Fruit fly (Drosophila melanogaster): ENCODE data around the gene Mp.

Mp gene

DNA sequence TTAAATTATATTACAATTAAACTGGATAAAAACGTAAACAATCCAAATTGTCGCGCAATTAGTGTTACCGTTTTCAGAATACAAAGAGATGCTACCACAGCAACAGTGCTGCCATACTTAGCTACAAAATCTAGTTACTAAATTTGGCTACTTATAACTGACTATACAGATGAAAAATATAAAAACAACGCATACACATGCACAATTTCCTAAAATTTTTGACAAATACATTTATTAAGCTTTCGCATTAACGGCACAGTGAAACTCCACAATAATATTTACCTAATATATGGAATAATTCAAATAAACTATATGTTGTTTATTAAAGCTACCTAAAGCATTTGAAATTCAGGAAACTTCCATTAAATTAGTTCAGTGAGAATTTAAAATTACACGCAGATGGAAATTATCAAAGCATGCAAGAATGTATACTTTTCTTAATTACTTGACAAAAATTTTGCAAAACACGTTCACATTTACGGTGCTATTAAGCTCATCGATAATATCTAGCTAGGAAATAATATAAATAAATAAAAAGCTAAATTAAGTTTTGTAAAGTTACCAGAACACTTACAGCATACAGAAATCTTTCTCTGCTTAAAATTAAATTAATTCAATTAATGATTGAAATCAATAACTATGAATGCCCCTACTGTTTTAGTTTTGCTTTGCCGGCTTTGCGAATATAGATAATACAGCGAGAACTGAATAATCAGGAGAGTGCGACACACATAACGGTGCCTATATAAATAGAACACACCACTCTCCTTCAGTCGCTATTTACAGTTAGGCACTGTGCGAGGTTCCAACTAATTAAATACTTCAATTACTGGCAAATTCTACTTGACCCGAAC is 29.5 kb upstream of the Mp start, which contains the start of the genes Mis12 and CG9953 (continued):
- TF ChIP-seq trh (GFP tag; optimal IDR thresholded peaks at IDR 0.05) (no peak), CG34422 (GFP tag; IDR thresholded peaks at IDR 0.05) (0 out of 3 replicates have a peak, but pooled peaks have one; percentile 30), slou (GFP tag; optimal IDR thresholded peaks at IDR 0.05) (no peak), CG11456 (GFP tag; IDR thresholded peaks at IDR 0.05) (0 out of 3 replicates have a peak, but pooled peaks have one; percentile 7), gem (tag; optimal IDR thresholded peaks at IDR 0.05) (peak; percentile 59), CG4360 (GFP tag; IDR thresholded peaks at IDR 0.05) (no peak), mld (GFP tag; IDR thresholded peaks at IDR 0.05; ENCODE audit: partially characterized antibody) (no peak), CG10979 (tag; optimal IDR thresholded peaks at IDR 0.05) (peak; percentile 15), pfk (GFP tag; optimal IDR thresholded peaks at IDR 0.05) (no peak), Sox102F (GFP tag; optimal IDR thresholded peaks at IDR 0.05) (peak; percentile 12), cas (GFP tag; IDR thresholded peaks at IDR 0.05) (no peak), H15 (GFP tag; IDR thresholded peaks at IDR 0.05) (peak; percentile 43; the same call in 1 of the 3 replicates), h (optimal IDR thresholded peaks at IDR 0.05) (no peak), CG10209 (GFP tag; optimal IDR thresholded peaks at IDR 0.05) (peak; percentile 32), dpn (GFP tag; optimal IDR thresholded peaks at IDR 0.05) (peak; percentile 11 to 20), Poxn (GFP tag; IDR thresholded peaks at IDR 0.05) (no peak), CG6854 (GFP tag; optimal IDR thresholded peaks at IDR 0.05) (no peak), CG14050 (GFP tag; IDR thresholded peaks at IDR 0.05) (no peak), sens (GFP tag) (peak; percentile 82), corto (GFP tag; optimal IDR thresholded peaks at IDR 0.05) (no peak), E2f2 (GFP tag; IDR thresholded peaks at IDR 0.05) (peak; percentile 59), CG3995 (GFP tag; optimal IDR thresholded peaks at IDR 0.05) (no peak), CG15011 (GFP tag; optimal IDR thresholded peaks at IDR 0.05) (no peak), CG17612 (GFP tag; IDR thresholded peaks at IDR 0.05) (no peak), sc (optimal IDR thresholded peaks at IDR 0.05) (no peak), sc (GFP tag; optimal IDR thresholded peaks at IDR 0.05) (no peak), prd (optimal IDR thresholded peaks at IDR 0.05) (no peak), prd (GFP tag; IDR thresholded peaks at IDR 0.05) (peak; percentile 38; the same call in 2 of the 3 replicates), NK7.1 (GFP tag; optimal IDR thresholded peaks at IDR 0.05) (no peak), vvl (GFP tag; IDR thresholded peaks at IDR 0.05) (peak; percentile 78), CG2116 (GFP tag; optimal IDR thresholded peaks at IDR 0.05) (peak; percentile 9), Dek (tag; optimal IDR thresholded peaks at IDR 0.05) (peak; percentile 4), Meics (GFP tag; optimal IDR thresholded peaks at IDR 0.05) (peak; percentile 55), sug (tag; optimal IDR thresholded peaks at IDR 0.05) (peak; percentile 7), Fer3 (tag; optimal IDR thresholded peaks at IDR 0.05) (peak; percentile 19), MBD-R2 (GFP tag; IDR thresholded peaks at IDR 0.05) (peak; percentile 68), Elba2 (GFP tag; optimal IDR thresholded peaks at IDR 0.05) (no peak), Aef1 (GFP tag; IDR thresholded peaks at IDR 0.05) (no peak), CG18619 (GFP tag; optimal IDR thresholded peaks at IDR 0.05) (peak; percentile 37), CG17385 (GFP tag; optimal IDR thresholded peaks at IDR 0.05) (peak; percentile 42), Gsc (GFP tag; IDR thresholded peaks at IDR 0.05) (no peak), CG2678 (tag; optimal IDR thresholded peaks at IDR 0.05) (peak; percentile 54), Sry-β (GFP tag; optimal IDR thresholded peaks at IDR 0.05) (peak; percentile 94), CG14860 (GFP tag; IDR thresholded peaks at IDR 0.05; ENCODE audit: partially characterized antibody) (no peak), CG11723 (GFP tag; optimal IDR thresholded peaks at IDR 0.05) (no peak), ssp (GFP tag; IDR thresholded peaks at IDR 0.05) (peak; percentile 54), Hmx (GFP tag; optimal IDR thresholded peaks at IDR 0.05) (peak; percentile 7), gt (GFP tag; IDR thresholded peaks at IDR 0.05) (no peak), Dip3 (GFP tag; optimal IDR thresholded peaks at IDR 0.05) (no peak), Ssrp (tag; optimal IDR thresholded peaks at IDR 0.05) (peak; percentile 36)
